Fruit fly (Drosophila melanogaster) whole organism, embryonic: Measurements from ENCODE around the gene CG33181.

Source experiments
- Asciz ChIP-seq: fragments of 200-800 bp; sonication (Bioruptor generic); optimal IDR thresholded peaks from 2 replicates; lab custom pipeline; 2017; ENCODE audit warnings: missing biosample characterization, mild to moderate bottlenecking, missing genetic modification characterization, missing genetic modification reagents
- CG10543 ChIP-seq: fragments of 200-800 bp; sonication (Bioruptor generic); optimal IDR thresholded peaks from 3 replicates; lab custom pipeline; 2017; ENCODE audit warnings: missing biosample characterization, mild to moderate bottlenecking, missing genetic modification characterization, moderate library complexity
- CG10565 ChIP-seq: fragments of 200-800 bp; sonication (Bioruptor generic); optimal IDR thresholded peaks from 3 replicates; lab custom pipeline; 2016; ENCODE audit warnings: missing biosample characterization, mild to moderate bottlenecking, missing genetic modification characterization
- CG11247 ChIP-seq: fragments of 200-800 bp; sonication (Bioruptor generic); IDR thresholded peaks from 2 replicates; pipeline ENCODE4 v1.3.6; 2022; ENCODE audit warnings: missing biosample characterization, missing genetic modification characterization
- CG11456 ChIP-seq: fragments of 200-800 bp; sonication (Bioruptor generic); IDR thresholded peaks from 3 replicates; pipeline ENCODE4 v1.3.6; 2022; ENCODE audit warnings: missing biosample characterization, missing genetic modification characterization
- CG11723 ChIP-seq: fragments of 200-800 bp; sonication (Bioruptor generic); optimal IDR thresholded peaks from 2 replicates; lab custom pipeline; 2017; ENCODE audit warnings: missing biosample characterization, mild to moderate bottlenecking, missing genetic modification characterization
- CG12769 ChIP-seq: fragments of 200-800 bp; sonication (Bioruptor generic); optimal IDR thresholded peaks from 2 replicates; lab custom pipeline; 2019; ENCODE audit warnings: missing biosample characterization, mild to moderate bottlenecking, missing genetic modification characterization, moderate library complexity
- CG13123 ChIP-seq: fragments of 200-800 bp; sonication (Bioruptor generic); optimal IDR thresholded peaks from 2 replicates; lab custom pipeline; 2016; ENCODE audit warnings: missing biosample characterization, missing genetic modification characterization
- CG14050 ChIP-seq: fragments of 200-800 bp; sonication (Bioruptor generic); IDR thresholded peaks from 3 replicates; pipeline ENCODE4 v1.3.6; 2022; ENCODE audit warnings: missing biosample characterization, missing genetic modification characterization
- CG14860 ChIP-seq: fragments of 200-800 bp; sonication (Bioruptor generic); IDR thresholded peaks from 3 replicates; pipeline ENCODE4 v1.3.6; 2022; ENCODE audit warnings: missing biosample characterization, missing genetic modification characterization; ENCODE audit not compliant: partially characterized antibody
- CG17829 ChIP-seq: fragments of 200-800 bp; optimal IDR thresholded peaks from 2 replicates; lab custom pipeline; 2019; ENCODE audit warnings: missing biosample characterization, mild to moderate bottlenecking, missing genetic modification characterization, moderate library complexity
- CG18476 ChIP-seq: fragments of 200-800 bp; sonication (Bioruptor generic); optimal IDR thresholded peaks from 2 replicates; lab custom pipeline; 2016; ENCODE audit warnings: missing biosample characterization, mild to moderate bottlenecking, missing genetic modification characterization
- CG18599 ChIP-seq: fragments of 200-800 bp; sonication (Bioruptor generic); optimal IDR thresholded peaks from 3 replicates; lab custom pipeline; 2017; ENCODE audit warnings: missing biosample characterization, missing genetic modification characterization, mild to moderate bottlenecking, moderate library complexity, missing genetic modification reagents
- CG2889 ChIP-seq: fragments of 200-800 bp; sonication (Bioruptor generic); IDR thresholded peaks from 3 replicates; pipeline ENCODE4 v1.3.6; 2022; ENCODE audit warnings: missing biosample characterization, missing genetic modification characterization
- CG31224 ChIP-seq: fragments of 200-800 bp; sonication (Bioruptor generic); IDR thresholded peaks from 2 replicates; pipeline ENCODE4 v1.3.6; 2022; ENCODE audit warnings: missing biosample characterization, missing genetic modification characterization
- CG33213 ChIP-seq: fragments of 200-800 bp; sonication (Bioruptor generic); optimal IDR thresholded peaks from 3 replicates; lab custom pipeline; 2016; ENCODE audit warnings: missing biosample characterization, missing genetic modification characterization
- CG34224 ChIP-seq: fragments of 200-800 bp; sonication (Bioruptor generic); IDR thresholded peaks from 3 replicates; pipeline ENCODE4 v1.3.6; 2022; ENCODE audit warnings: missing biosample characterization, missing genetic modification characterization; ENCODE audit not compliant: partially characterized antibody
- CG4328 ChIP-seq: fragments of 200-800 bp; sonication (Bioruptor generic); optimal IDR thresholded peaks from 3 replicates; lab custom pipeline; 2017; ENCODE audit warnings: missing biosample characterization, missing genetic modification reagents, missing genetic modification characterization
- CG4360 ChIP-seq: fragments of 200-800 bp; sonication (Bioruptor generic); IDR thresholded peaks from 2 replicates; pipeline ENCODE4 v1.3.6; 2022; ENCODE audit warnings: missing biosample characterization, missing genetic modification characterization
- CG8478 ChIP-seq: fragments of >200 bp; optimal IDR thresholded peaks from 2 replicates; lab custom pipeline; 2018
- CG9609 ChIP-seq: fragments of 200-800 bp; sonication (Bioruptor generic); optimal IDR thresholded peaks from 3 replicates; lab custom pipeline; 2016; ENCODE audit warnings: missing biosample characterization, missing genetic modification characterization
- Gug ChIP-seq: fragments of 200-800 bp; sonication (Bioruptor generic); IDR thresholded peaks from 4 replicates; pipeline ENCODE4 v1.3.6; 2022; ENCODE audit warnings: missing biosample characterization, missing genetic modification characterization
- Hand ChIP-seq: fragments of 200-800 bp; sonication (Bioruptor generic); optimal IDR thresholded peaks from 2 replicates; lab custom pipeline; 2017; ENCODE audit warnings: mild to moderate bottlenecking, missing biosample characterization, missing genetic modification reagents, missing genetic modification characterization
- Hr51 ChIP-seq, 2 experiments: fragments of 200-800 bp; sonication (Bioruptor generic); optimal IDR thresholded peaks; 2 replicates in 1 of 2; 3 replicates in 1 of 2; lab custom pipeline; 2016 to 2018; ENCODE audit warnings: missing biosample characterization in 2 of 2, missing genetic modification characterization in 2 of 2, mild to moderate bottlenecking in 1 of 2, moderate library complexity in 1 of 2
- Mrtf ChIP-seq: fragments of 200-800 bp; sonication (Bioruptor generic); IDR thresholded peaks from 3 replicates; pipeline ENCODE4 v1.3.6; 2022; ENCODE audit warnings: missing biosample characterization, missing genetic modification characterization
- NC2α ChIP-seq: fragments of 200-800 bp; sonication (Bioruptor generic); optimal IDR thresholded peaks from 2 replicates; lab custom pipeline; 2016; ENCODE audit warnings: missing biosample characterization, missing genetic modification characterization
- Ravus ChIP-seq: fragments of 200-800 bp; sonication (Bioruptor generic); IDR thresholded peaks from 2 replicates; pipeline ENCODE4 v1.3.6; 2022; ENCODE audit warnings: missing biosample characterization, missing genetic modification characterization
- TFAM ChIP-seq: fragments of 200-800 bp; sonication (Bioruptor generic); optimal IDR thresholded peaks from 2 replicates; lab custom pipeline; 2017; ENCODE audit warnings: missing biosample characterization, missing genetic modification characterization, inconsistent platforms
- az2 ChIP-seq: fragments of 200-800 bp; sonication (Bioruptor generic); optimal IDR thresholded peaks from 3 replicates; lab custom pipeline; 2016; ENCODE audit warnings: missing biosample characterization, missing genetic modification characterization
- caup ChIP-seq: fragments of 200-800 bp; sonication (Bioruptor generic); optimal IDR thresholded peaks from 3 replicates; lab custom pipeline; 2017; ENCODE audit warnings: missing biosample characterization, mild to moderate bottlenecking, missing genetic modification characterization, moderate library complexity; ENCODE audit not compliant: severe bottlenecking
- cg ChIP-seq: fragments of 200-800 bp; sonication (Bioruptor generic); optimal IDR thresholded peaks from 3 replicates; lab custom pipeline; 2019; ENCODE audit warnings: missing biosample characterization, mild to moderate bottlenecking, missing genetic modification characterization, moderate library complexity
- chif ChIP-seq, 2 experiments: fragments of 200-800 bp; sonication (Bioruptor generic); optimal IDR thresholded peaks; 3 replicates each; lab custom pipeline; 2016; ENCODE audit warnings: missing biosample characterization in 2 of 2, missing genetic modification characterization in 2 of 2
- corto ChIP-seq: fragments of 200-800 bp; sonication (Bioruptor generic); optimal IDR thresholded peaks from 2 replicates; lab custom pipeline; 2016; ENCODE audit warnings: missing biosample characterization, mild to moderate bottlenecking, missing genetic modification characterization, moderate library complexity
- croc ChIP-seq: fragments of 200-800 bp; sonication (Bioruptor generic); conservative IDR thresholded peaks from 3 replicates; pipeline ENCODE4 v1.3.6; 2022; ENCODE audit warnings: missing biosample characterization, missing genetic modification characterization
- dmrt11E ChIP-seq: fragments of 200-800 bp; sonication (Bioruptor generic); optimal IDR thresholded peaks from 3 replicates; lab custom pipeline; 2018; ENCODE audit warnings: missing biosample characterization, mild to moderate bottlenecking, missing genetic modification characterization, moderate library complexity
- dmrt99B ChIP-seq: fragments of 200-800 bp; sonication (Bioruptor generic); optimal IDR thresholded peaks from 2 replicates; lab custom pipeline; 2018; ENCODE audit warnings: missing biosample characterization, mild to moderate bottlenecking, missing genetic modification characterization, moderate library complexity
- eve ChIP-seq, 2 experiments: fragments of >200 bp; optimal IDR thresholded peaks; 2 replicates each; lab custom pipeline; 2017; ENCODE audit warnings: missing biosample characterization in 2 of 2, missing genetic modification characterization in 2 of 2
- gcm2 ChIP-seq: fragments of 200-800 bp; sonication (Bioruptor generic); optimal IDR thresholded peaks from 2 replicates; lab custom pipeline; 2016; ENCODE audit warnings: missing biosample characterization, missing genetic modification characterization
- gt ChIP-seq: fragments of 200-800 bp; sonication (Bioruptor generic); IDR thresholded peaks from 2 replicates; pipeline ENCODE4 v1.3.6; 2022; ENCODE audit warnings: missing biosample characterization, missing genetic modification characterization
- nom ChIP-seq: fragments of 200-800 bp; sonication (Bioruptor generic); optimal IDR thresholded peaks from 2 replicates; lab custom pipeline; 2017; ENCODE audit warnings: missing biosample characterization, missing genetic modification characterization, mild to moderate bottlenecking, moderate library complexity, missing genetic modification reagents
- phol ChIP-seq: fragments of 200-800 bp; sonication (Bioruptor generic); optimal IDR thresholded peaks from 3 replicates; lab custom pipeline; 2018; ENCODE audit warnings: missing biosample characterization, mild to moderate bottlenecking, missing genetic modification characterization, moderate library complexity
- ro ChIP-seq: fragments of 200-800 bp; sonication (Bioruptor generic); IDR thresholded peaks from 2 replicates; pipeline ENCODE4 v1.3.6; 2022; ENCODE audit warnings: missing biosample characterization, missing genetic modification characterization
- scrt ChIP-seq: fragments of 200-800 bp; sonication (Bioruptor generic); optimal IDR thresholded peaks from 2 replicates; lab custom pipeline; 2018; ENCODE audit warnings: missing biosample characterization, mild to moderate bottlenecking, missing genetic modification characterization, moderate library complexity
- sens ChIP-seq: fragments of 200-800 bp; sonication (Bioruptor generic); peaks from one replicate; lab custom pipeline; 2016; ENCODE audit warnings: missing biosample characterization, missing genetic modification characterization
- sim ChIP-seq: fragments of 200-800 bp; sonication (Bioruptor generic); IDR thresholded peaks from 2 replicates; pipeline ENCODE4 v1.3.6; 2022; ENCODE audit warnings: missing biosample characterization, missing genetic modification characterization
- ssp ChIP-seq: fragments of 200-800 bp; sonication (Bioruptor generic); IDR thresholded peaks from 2 replicates; pipeline ENCODE4 v1.3.6; 2022; ENCODE audit warnings: missing biosample characterization, missing genetic modification characterization
- stc ChIP-seq: fragments of 200-800 bp; sonication (Bioruptor generic); IDR thresholded peaks from 2 replicates; pipeline ENCODE4 v1.3.6; 2022; ENCODE audit warnings: missing biosample characterization, missing genetic modification characterization
- tio ChIP-seq: fragments of 200-800 bp; sonication (Bioruptor generic); optimal IDR thresholded peaks from 2 replicates; lab custom pipeline; 2017; ENCODE audit warnings: missing biosample characterization, missing genetic modification characterization, inconsistent platforms
- unpg ChIP-seq: fragments of 200-800 bp; sonication (Bioruptor generic); optimal IDR thresholded peaks from 3 replicates; lab custom pipeline; 2018; ENCODE audit warnings: missing biosample characterization, mild to moderate bottlenecking, missing genetic modification characterization, moderate library complexity
- vfl ChIP-seq: fragments of 200-800 bp; sonication (Bioruptor generic); optimal IDR thresholded peaks from 2 replicates; lab custom pipeline; 2016; ENCODE audit warnings: missing biosample characterization, missing genetic modification characterization

The CG33181 gene

DNA sequence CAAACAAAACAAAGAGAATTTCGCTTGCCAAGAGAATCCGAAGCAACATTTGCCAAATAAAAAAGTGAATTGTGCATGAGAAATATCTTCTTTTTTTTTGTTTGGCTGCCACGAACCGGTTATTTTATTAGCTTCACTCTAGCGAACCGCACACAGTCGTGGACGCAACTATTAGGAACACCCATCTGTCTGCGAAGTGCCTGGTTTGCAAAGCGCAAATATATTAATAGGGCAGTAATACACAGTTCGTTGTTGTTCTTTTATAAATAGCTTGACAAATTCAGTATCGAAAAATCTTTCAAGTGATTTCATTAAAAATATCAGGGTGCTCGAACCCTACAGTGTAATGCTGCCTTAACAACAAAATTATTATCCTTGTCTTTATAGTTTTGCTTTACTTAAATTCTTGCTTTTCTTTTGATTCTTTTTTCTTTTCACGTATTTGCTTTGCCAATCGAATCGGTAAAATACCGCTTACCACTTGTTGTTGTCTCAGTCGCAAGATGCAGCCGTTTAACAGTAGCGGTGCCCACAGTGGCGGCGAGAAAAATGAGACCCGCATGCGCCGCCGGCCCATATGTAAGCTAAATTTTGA lies 2.4 kb downstream of the CG33181 start (continued):
- TF ChIP-seq Gug (GFP tag; lab: Robert Waterston, UW), result peak; percentile 27; the same call in 1 of the 4 replicates
- no peak for TF ChIP-seq dmrt11E (tag; lab: Kevin White, UChicago)
- TF ChIP-seq CG18599 (GFP tag; lab: Kevin White, UChicago), result peak; percentile 13
- peak in 1 of 2 experiments; percentile 54 for TF ChIP-seq eve (GFP tag; optimal IDR thresholded peaks at IDR 0.05; lab: Kevin White, UChicago)
- TF ChIP-seq ro (GFP tag; lab: Robert Waterston, UW), result no peak
- TF ChIP-seq CG10543 (GFP tag; lab: Kevin White, UChicago), result no peak
- TF ChIP-seq stc (GFP tag; lab: Robert Waterston, UW), result no peak
- no peak for TF ChIP-seq cg (GFP tag; lab: Kevin White, UChicago)
- peak; percentile 83 for TF ChIP-seq sens (GFP tag; lab: Kevin White, UChicago)
- TF ChIP-seq gt (GFP tag; lab: Robert Waterston, UW), result no peak
- peak; percentile 17 for TF ChIP-seq unpg
- 0 out of 3 replicates have a peak, but pooled peaks have one; percentile 29 for TF ChIP-seq Mrtf
- peak; percentile 6 for TF ChIP-seq CG9609
- no peak for TF ChIP-seq NC2α (GFP tag; lab: Kevin White, UChicago)
- TF ChIP-seq gcm2 (GFP tag; lab: Kevin White, UChicago), result no peak
- no peak for TF ChIP-seq CG12769
- no peak for TF ChIP-seq CG17829 (tag; lab: Kevin White, UChicago)
- TF ChIP-seq CG13123 (GFP tag; lab: Kevin White, UChicago), result no peak
- TF ChIP-seq CG11456 (GFP tag; lab: Robert Waterston, UW), result no peak
- TF ChIP-seq phol (tag; lab: Kevin White, UChicago), result peak; percentile 32
- no peak for TF ChIP-seq CG11723 (GFP tag; lab: Kevin White, UChicago)
- no peak for TF ChIP-seq vfl (GFP tag; lab: Kevin White, UChicago)
- TF ChIP-seq CG11247 (GFP tag; lab: Robert Waterston, UW), result no peak
- peak; percentile 38 for TF ChIP-seq az2
- TF ChIP-seq CG18476, result no peak
- peak; percentile 28 for TF ChIP-seq nom
- TF ChIP-seq CG14050 (GFP tag; lab: Robert Waterston, UW), result no peak
- TF ChIP-seq CG31224 (GFP tag; lab: Robert Waterston, UW), result no peak
- no peak for TF ChIP-seq ssp (GFP tag; lab: Robert Waterston, UW)
- TF ChIP-seq CG14860 (GFP tag; lab: Robert Waterston, UW), result no peak
- no peak for TF ChIP-seq TFAM (GFP tag; lab: Kevin White, UChicago)
- no peak for TF ChIP-seq CG4328 (GFP tag; lab: Kevin White, UChicago)
- no peak for TF ChIP-seq Asciz (GFP tag; lab: Kevin White, UChicago)
- peak; percentile 33 for TF ChIP-seq dmrt99B (tag; lab: Kevin White, UChicago)
- peak in 1 of 2 experiments; percentile 20 for TF ChIP-seq chif (GFP tag; optimal IDR thresholded peaks at IDR 0.05; lab: Kevin White, UChicago)
- no peak for TF ChIP-seq CG34224 (GFP tag; lab: Robert Waterston, UW)
- no peak for TF ChIP-seq caup (GFP tag; lab: Kevin White, UChicago)
- TF ChIP-seq CG8478 (lab: Kevin White, UChicago), result no peak
- TF ChIP-seq Ravus, result no peak
- TF ChIP-seq CG33213 (GFP tag; lab: Kevin White, UChicago), result no peak
- no peak for TF ChIP-seq corto (GFP tag; lab: Kevin White, UChicago)
- TF ChIP-seq croc (GFP tag; lab: Robert Waterston, UW), result no peak
- TF ChIP-seq Hr51 (GFP tag; optimal IDR thresholded peaks at IDR 0.05; lab: Kevin White, UChicago), result peak in 1 of 2 experiments; percentile 46
- TF ChIP-seq CG10565, result no peak
- no peak for TF ChIP-seq CG2889
- no peak for TF ChIP-seq scrt (GFP tag; lab: Kevin White, UChicago)
- TF ChIP-seq tio (GFP tag; lab: Kevin White, UChicago), result peak; percentile 38
- TF ChIP-seq CG4360 (GFP tag; lab: Robert Waterston, UW), result 0 out of 2 replicates have a peak, but pooled peaks have one; percentile 12
- no peak for TF ChIP-seq sim
- no peak for TF ChIP-seq Hand (GFP tag; lab: Kevin White, UChicago)
